Fruit fly (Drosophila melanogaster) whole organism, embryonic: ENCODE results near the gene eIF3i.
A peak's percentile ranks its signal among the peaks of the same experiment; 100 is the strongest.

Experiments used
- Antp ChIP-seq: fragments of 200-800 bp; sonication (Bioruptor generic); optimal IDR thresholded peaks from 3 replicates; lab custom pipeline; 2016; ENCODE audit warnings: missing biosample characterization, missing genetic modification characterization
- B-H1 ChIP-seq: fragments of 200-800 bp; sonication (Bioruptor generic); IDR thresholded peaks from 3 replicates; pipeline ENCODE4 v1.3.6; 2022; ENCODE audit warnings: missing biosample characterization, missing genetic modification characterization
- B-H2 ChIP-seq: fragments of 200-800 bp; sonication (Bioruptor generic); optimal IDR thresholded peaks from 2 replicates; lab custom pipeline; 2018; ENCODE audit warnings: missing biosample characterization, mild to moderate bottlenecking, missing genetic modification characterization
- Bteb2 ChIP-seq: fragments of 200-800 bp; sonication (Bioruptor generic); optimal IDR thresholded peaks from 2 replicates; lab custom pipeline; 2016; ENCODE audit warnings: missing biosample characterization, missing genetic modification characterization
- CG10431 ChIP-seq: fragments of 200-800 bp; sonication (Bioruptor generic); optimal IDR thresholded peaks from 3 replicates; lab custom pipeline; 2018; ENCODE audit warnings: missing biosample characterization, mild to moderate bottlenecking, missing genetic modification characterization
- CG10543 ChIP-seq: fragments of 200-800 bp; sonication (Bioruptor generic); optimal IDR thresholded peaks from 3 replicates; lab custom pipeline; 2017; ENCODE audit warnings: missing biosample characterization, mild to moderate bottlenecking, missing genetic modification characterization, moderate library complexity
- CG11504 ChIP-seq: fragments of 200-800 bp; sonication (Bioruptor generic); optimal IDR thresholded peaks from 3 replicates; lab custom pipeline; 2019; ENCODE audit warnings: missing biosample characterization, mild to moderate bottlenecking, missing genetic modification characterization, moderate library complexity
- CG14441 ChIP-seq: fragments of 200-800 bp; sonication (Bioruptor generic); IDR thresholded peaks from 2 replicates; pipeline ENCODE4 v1.3.6; 2022; ENCODE audit warnings: missing biosample characterization, missing genetic modification characterization
- CG15696 ChIP-seq: fragments of 200-800 bp; sonication (Bioruptor generic); optimal IDR thresholded peaks from 2 replicates; lab custom pipeline; 2019; ENCODE audit warnings: missing biosample characterization, mild to moderate bottlenecking, missing genetic modification characterization, moderate library complexity
- CG17385 ChIP-seq: fragments of 200-800 bp; sonication (Bioruptor generic); optimal IDR thresholded peaks from 3 replicates; lab custom pipeline; 2018; ENCODE audit warnings: missing biosample characterization, mild to moderate bottlenecking, missing genetic modification characterization
- CG31388 ChIP-seq: fragments of 200-800 bp; sonication (Bioruptor generic); optimal IDR thresholded peaks from 2 replicates; lab custom pipeline; 2016; ENCODE audit warnings: missing biosample characterization, missing genetic modification characterization
- CG33557 ChIP-seq: fragments of 200-800 bp; sonication (Bioruptor generic); optimal IDR thresholded peaks from 2 replicates; lab custom pipeline; 2019; ENCODE audit warnings: missing biosample characterization, mild to moderate bottlenecking, missing genetic modification characterization, moderate library complexity
- CG34422 ChIP-seq: fragments of 200-800 bp; sonication (Bioruptor generic); IDR thresholded peaks from 3 replicates; pipeline ENCODE4 v1.3.6; 2022; ENCODE audit warnings: missing biosample characterization, missing genetic modification characterization
- CG4360 ChIP-seq: fragments of 200-800 bp; sonication (Bioruptor generic); IDR thresholded peaks from 2 replicates; pipeline ENCODE4 v1.3.6; 2022; ENCODE audit warnings: missing biosample characterization, missing genetic modification characterization
- CG6683 ChIP-seq: fragments of 200-800 bp; sonication (Bioruptor generic); optimal IDR thresholded peaks from 2 replicates; lab custom pipeline; 2017; ENCODE audit warnings: missing biosample characterization, mild to moderate bottlenecking, missing genetic modification characterization, missing genetic modification reagents
- CTCF ChIP-seq: fragments of 200-800 bp; sonication (Bioruptor generic); optimal IDR thresholded peaks from 2 replicates; lab custom pipeline; 2017; ENCODE audit warnings: missing biosample characterization, mild to moderate bottlenecking, missing genetic modification characterization, moderate library complexity
- Chrac-16 ChIP-seq: fragments of 200-800 bp; sonication (Bioruptor generic); optimal IDR thresholded peaks from 3 replicates; lab custom pipeline; 2016; ENCODE audit warnings: missing biosample characterization, missing genetic modification characterization
- CrebB ChIP-seq: fragments of 200-800 bp; sonication (Bioruptor generic); optimal IDR thresholded peaks from 3 replicates; lab custom pipeline; 2018; ENCODE audit warnings: missing biosample characterization, mild to moderate bottlenecking, missing genetic modification characterization
- Dad ChIP-seq: fragments of 200-800 bp; sonication (Bioruptor generic); optimal IDR thresholded peaks from 3 replicates; lab custom pipeline; 2016; ENCODE audit warnings: missing biosample characterization, missing genetic modification characterization
- Dfd ChIP-seq, 2 experiments: fragments of >200 bp; optimal IDR thresholded peaks; 2 replicates each; lab custom pipeline; 2017; ENCODE audit warnings: missing biosample characterization in 2 of 2, missing genetic modification characterization in 2 of 2
- Dref ChIP-seq: fragments of 200-800 bp; sonication (Bioruptor generic); IDR thresholded peaks from 2 replicates; pipeline ENCODE4 v1.3.6; 2022; ENCODE audit warnings: missing biosample characterization, missing genetic modification characterization
- GATAe ChIP-seq: fragments of 200-800 bp; sonication (Bioruptor generic); conservative IDR thresholded peaks from 2 replicates; pipeline ENCODE4 v1.3.6; 2022; ENCODE audit warnings: missing biosample characterization, missing genetic modification characterization
- Gug ChIP-seq: fragments of 200-800 bp; sonication (Bioruptor generic); IDR thresholded peaks from 4 replicates; pipeline ENCODE4 v1.3.6; 2022; ENCODE audit warnings: missing biosample characterization, missing genetic modification characterization
- HLH4C ChIP-seq: fragments of 200-800 bp; sonication (Bioruptor generic); IDR thresholded peaks from 3 replicates; pipeline ENCODE4 v1.3.6; 2022; ENCODE audit warnings: missing biosample characterization, missing genetic modification characterization; ENCODE audit not compliant: partially characterized antibody
- HLHmδ ChIP-seq: fragments of 200-800 bp; sonication (Bioruptor generic); optimal IDR thresholded peaks from 2 replicates; lab custom pipeline; 2018; ENCODE audit warnings: missing biosample characterization, mild to moderate bottlenecking, missing genetic modification characterization, moderate library complexity
- HmgZ ChIP-seq: fragments of 200-800 bp; sonication (Bioruptor generic); optimal IDR thresholded peaks from 2 replicates; lab custom pipeline; 2018; ENCODE audit warnings: missing biosample characterization, mild to moderate bottlenecking, missing genetic modification characterization
- Hr78 ChIP-seq, 2 experiments: fragments of 200-800 bp in 1 of 2; fragments of >200 bp in 1 of 2; sonication (Bioruptor generic) in 1 of 2; optimal IDR thresholded peaks; 2 replicates each; lab custom pipeline; 2017 to 2019; ENCODE audit warnings: missing biosample characterization in 2 of 2, missing genetic modification characterization in 2 of 2, mild to moderate bottlenecking in 1 of 2, moderate library complexity in 1 of 2
- Max ChIP-seq: fragments of 200-800 bp; sonication (Bioruptor generic); optimal IDR thresholded peaks from 2 replicates; lab custom pipeline; 2016; ENCODE audit warnings: missing biosample characterization, mild to moderate bottlenecking, missing genetic modification characterization
- Nf-YB ChIP-seq: fragments of 200-800 bp; sonication (Bioruptor generic); optimal IDR thresholded peaks from 3 replicates; lab custom pipeline; 2019; ENCODE audit warnings: missing biosample characterization, mild to moderate bottlenecking, missing genetic modification characterization, moderate library complexity
- Oaz ChIP-seq: fragments of 200-800 bp; sonication (Bioruptor generic); IDR thresholded peaks from 2 replicates; pipeline ENCODE4 v1.3.6; 2022; ENCODE audit warnings: missing biosample characterization, missing genetic modification characterization
- Ravus ChIP-seq: fragments of 200-800 bp; sonication (Bioruptor generic); IDR thresholded peaks from 2 replicates; pipeline ENCODE4 v1.3.6; 2022; ENCODE audit warnings: missing biosample characterization, missing genetic modification characterization
- abd-A ChIP-seq: fragments of 200-800 bp; sonication (Bioruptor generic); optimal IDR thresholded peaks from 3 replicates; lab custom pipeline; 2019; ENCODE audit warnings: missing biosample characterization, mild to moderate bottlenecking, missing genetic modification characterization, moderate library complexity
- aop ChIP-seq: fragments of 200-800 bp; sonication (Bioruptor generic); IDR thresholded peaks from 2 replicates; pipeline ENCODE4 v1.3.6; 2022; ENCODE audit warnings: missing biosample characterization, missing genetic modification characterization
- ase ChIP-seq: fragments of 200-800 bp; sonication (Bioruptor generic); IDR thresholded peaks from 3 replicates; pipeline ENCODE4 v1.3.6; 2022; ENCODE audit warnings: missing biosample characterization, missing genetic modification characterization
- bab2 ChIP-seq: fragments of 200-800 bp; sonication (Bioruptor generic); optimal IDR thresholded peaks from 2 replicates; lab custom pipeline; 2016; ENCODE audit warnings: missing biosample characterization, missing genetic modification characterization
- bowl ChIP-seq: fragments of 200-800 bp; sonication (Bioruptor generic); IDR thresholded peaks from 2 replicates; pipeline ENCODE4 v1.3.6; 2022; ENCODE audit warnings: missing biosample characterization, missing genetic modification characterization
- crc ChIP-seq: fragments of 200-800 bp; sonication (Bioruptor generic); optimal IDR thresholded peaks from 2 replicates; lab custom pipeline; 2016; ENCODE audit warnings: missing biosample characterization, missing genetic modification characterization
- dan ChIP-seq: fragments of 200-800 bp; sonication (Bioruptor generic); IDR thresholded peaks from 2 replicates; pipeline ENCODE4 v1.3.6; 2022; ENCODE audit warnings: missing biosample characterization, missing genetic modification characterization
- eve ChIP-seq, 2 experiments: fragments of >200 bp; optimal IDR thresholded peaks; 2 replicates each; lab custom pipeline; 2017; ENCODE audit warnings: missing biosample characterization in 2 of 2, missing genetic modification characterization in 2 of 2
- ewg ChIP-seq: fragments of 200-800 bp; sonication (Bioruptor generic); optimal IDR thresholded peaks from 3 replicates; lab custom pipeline; 2017; ENCODE audit warnings: mild to moderate bottlenecking, missing biosample characterization, missing genetic modification reagents, missing genetic modification characterization
- gce ChIP-seq: fragments of 200-800 bp; sonication (Bioruptor generic); IDR thresholded peaks from 3 replicates; pipeline ENCODE4 v1.3.6; 2022; ENCODE audit warnings: missing biosample characterization, missing genetic modification characterization
- gcm2 ChIP-seq: fragments of 200-800 bp; sonication (Bioruptor generic); optimal IDR thresholded peaks from 2 replicates; lab custom pipeline; 2016; ENCODE audit warnings: missing biosample characterization, missing genetic modification characterization
- hkb ChIP-seq, 2 experiments: fragments of 200-800 bp in 1 of 2; fragments of >200 bp in 1 of 2; sonication (Bioruptor generic) in 1 of 2; IDR thresholded peaks in 1 of 2; optimal IDR thresholded peaks in 1 of 2; 2 replicates each; pipeline versions ENCODE4 v1.3.6 to Lab custom; 2017 to 2022; ENCODE audit warnings: missing biosample characterization in 1 of 2, missing genetic modification characterization in 1 of 2
- inv ChIP-seq: fragments of 200-800 bp; sonication (Bioruptor generic); IDR thresholded peaks from 2 replicates; pipeline ENCODE4 v1.3.6; 2022; ENCODE audit warnings: missing biosample characterization, missing genetic modification characterization; ENCODE audit not compliant: partially characterized antibody
- klu ChIP-seq: fragments of 200-800 bp; sonication (Bioruptor generic); IDR thresholded peaks from 2 replicates; pipeline ENCODE4 v1.3.6; 2022; ENCODE audit warnings: missing biosample characterization, missing genetic modification characterization
- pita ChIP-seq: fragments of 200-800 bp; sonication (Bioruptor generic); optimal IDR thresholded peaks from 2 replicates; lab custom pipeline; 2017; ENCODE audit warnings: missing biosample characterization, mild to moderate bottlenecking, missing genetic modification characterization
- pros ChIP-seq: fragments of 200-800 bp; sonication (Bioruptor generic); optimal IDR thresholded peaks from 3 replicates; lab custom pipeline; 2019; ENCODE audit warnings: missing biosample characterization, mild to moderate bottlenecking, missing genetic modification characterization, moderate library complexity
- rib ChIP-seq: fragments of 200-800 bp; sonication (Bioruptor generic); IDR thresholded peaks from 2 replicates; pipeline ENCODE4 v1.3.6; 2022; ENCODE audit warnings: missing biosample characterization, missing genetic modification characterization
- slbo ChIP-seq: fragments of 200-800 bp; sonication (Bioruptor generic); IDR thresholded peaks from 2 replicates; pipeline ENCODE4 v1.3.6; 2022; ENCODE audit warnings: missing biosample characterization, missing genetic modification characterization

Gene eIF3i

dm6 chr2L:5000919-5001581, 33.5 kb upstream of the eIF3i start (continued):
- TF ChIP-seq pros (GFP tag; lab: Kevin White, UChicago): peak; percentile 65
- peak; percentile 17 for TF ChIP-seq HmgZ
- TF ChIP-seq crc (GFP tag; lab: Kevin White, UChicago): no peak
- peak; percentile 12; the same call in 1 of the 3 replicates for TF ChIP-seq gce (GFP tag; lab: Robert Waterston, UW)
- TF ChIP-seq CrebB (tag; lab: Kevin White, UChicago): no peak
- peak; percentile 39 for TF ChIP-seq B-H1 (GFP tag; lab: Robert Waterston, UW)
- no peak for TF ChIP-seq CG31388 (GFP tag; lab: Kevin White, UChicago)
- no peak for TF ChIP-seq ewg (GFP tag; lab: Kevin White, UChicago)
- peak; percentile 67 for TF ChIP-seq slbo (GFP tag; lab: Robert Waterston, UW)
- peak; percentile 44; the same call in 2 of the 3 replicates for TF ChIP-seq ase
- TF ChIP-seq CG34422: peak; percentile 59; the same call in 1 of the 3 replicates
- no peak for TF ChIP-seq gcm2 (GFP tag; lab: Kevin White, UChicago)
- peak; percentile 13 for TF ChIP-seq B-H2 (GFP tag; lab: Kevin White, UChicago)
- no peak; the same call in 1 of the 2 replicates for TF ChIP-seq GATAe
- peak; percentile 91 for TF ChIP-seq abd-A (tag; lab: Kevin White, UChicago)
- 0 out of 2 replicates have a peak, but pooled peaks have one; percentile 5 for TF ChIP-seq klu (GFP tag; lab: Robert Waterston, UW)
- TF ChIP-seq Chrac-16 (GFP tag; lab: Kevin White, UChicago): no peak
- peak; percentile 48 for TF ChIP-seq Antp
- TF ChIP-seq Dref (GFP tag; lab: Robert Waterston, UW): peak; percentile 31; the same call in 1 of the 2 replicates
- TF ChIP-seq Ravus (GFP tag; lab: Robert Waterston, UW): no peak; the same call in 1 of the 2 replicates
- TF ChIP-seq eve (GFP tag; optimal IDR thresholded peaks at IDR 0.05; lab: Kevin White, UChicago): peak in 1 of 2 experiments; percentile 44
- peak; percentile 41 for TF ChIP-seq hkb (optimal IDR thresholded peaks at IDR 0.05; lab: Kevin White, UChicago)
- TF ChIP-seq hkb (GFP tag; IDR thresholded peaks at IDR 0.05; lab: Robert Waterston, UW): no peak
- TF ChIP-seq CG15696 (tag; lab: Kevin White, UChicago): no peak
- no peak for TF ChIP-seq Nf-YB (GFP tag; lab: Kevin White, UChicago)
- TF ChIP-seq Oaz (GFP tag; lab: Robert Waterston, UW): 0 out of 2 replicates have a peak, but pooled peaks have one; percentile 6
- 0 out of 2 replicates have a peak, but pooled peaks have one; percentile 20 for TF ChIP-seq CG4360 (GFP tag; lab: Robert Waterston, UW)
- TF ChIP-seq aop (GFP tag; lab: Robert Waterston, UW): 0 out of 2 replicates have a peak, but pooled peaks have one; percentile 43
- peak; percentile 37; the same call in 2 of the 4 replicates for TF ChIP-seq Gug
- TF ChIP-seq CG6683 (GFP tag; lab: Kevin White, UChicago): no peak
- no peak for TF ChIP-seq Bteb2
- TF ChIP-seq Max (GFP tag; lab: Kevin White, UChicago): no peak
- TF ChIP-seq CG33557 (GFP tag; lab: Kevin White, UChicago): no peak
- TF ChIP-seq rib (GFP tag; lab: Robert Waterston, UW): peak; percentile 84
- TF ChIP-seq Dfd (GFP tag; optimal IDR thresholded peaks at IDR 0.05; lab: Kevin White, UChicago): peak in 1 of 2 experiments; percentile 98
- TF ChIP-seq Hr78 (GFP tag; optimal IDR thresholded peaks at IDR 0.05; lab: Kevin White, UChicago): peak in 1 of 2 experiments; percentile 71
- TF ChIP-seq bowl (GFP tag; lab: Robert Waterston, UW): no peak
- no peak for TF ChIP-seq Dad
- no peak for TF ChIP-seq CG11504 (tag; lab: Kevin White, UChicago)
- 0 out of 2 replicates have a peak, but pooled peaks have one; percentile 10 for TF ChIP-seq inv
- TF ChIP-seq CG10543: peak; percentile 64
- no peak for TF ChIP-seq HLHmδ (GFP tag; lab: Kevin White, UChicago)
- TF ChIP-seq CG10431 (GFP tag; lab: Kevin White, UChicago): no peak
- peak; percentile 33 for TF ChIP-seq CTCF (GFP tag; lab: Kevin White, UChicago)
- peak; percentile 66 for TF ChIP-seq dan (GFP tag; lab: Robert Waterston, UW)
- TF ChIP-seq CG14441 (GFP tag; lab: Robert Waterston, UW): peak; percentile 65
- TF ChIP-seq pita: no peak
- no peak for TF ChIP-seq CG17385
- peak; percentile 43; the same call in 1 of the 3 replicates for TF ChIP-seq HLH4C (GFP tag; lab: Robert Waterston, UW)
- no peak for TF ChIP-seq bab2 (GFP tag; lab: Kevin White, UChicago)
